Fruit fly (Drosophila melanogaster): ENCODE data around the gene Dad.

The Dad gene

dm6 chr3R:17116231-17116630 lies 62.4 kb downstream of the Dad start:
- no peak for TF ChIP-seq noc (tag; optimal IDR thresholded peaks at IDR 0.05)

- peak; percentile 34 for TF ChIP-seq noc (tag; optimal IDR thresholded peaks at IDR 0.05)
Measured at dm6 chr3R:17117607-17118327, 64.0 kb downstream of the Dad start.

- TF ChIP-seq noc (tag; optimal IDR thresholded peaks at IDR 0.05): peak; percentile 35
Measured at dm6 chr3R:17118917-17119378, 65.1 kb downstream of the Dad start.
